Worm (Caenorhabditis elegans): ENCODE results near the gene tag-342.

Gene tag-342

ce11 chrIII:9461894-9462784, 5.8 kb upstream of the tag-342 start:
- no peak for TF ChIP-seq mab-5 (tag; optimal IDR thresholded peaks at IDR 0.05)
- no peak for TF ChIP-seq bed-3 (GFP tag; optimal IDR thresholded peaks at IDR 0.05)
- no peak for TF ChIP-seq blmp-1 (tag; optimal IDR thresholded peaks at IDR 0.05)
- no peak for TF ChIP-seq ceh-39 (tag; optimal IDR thresholded peaks at IDR 0.05)
- TF ChIP-seq mls-2 (tag; optimal IDR thresholded peaks at IDR 0.05), result no peak
- TF ChIP-seq cnd-1 (tag; optimal IDR thresholded peaks at IDR 0.05), result no peak
- TF ChIP-seq ham-2 (GFP tag; optimal IDR thresholded peaks at IDR 0.05), result no peak
- TF ChIP-seq nhr-76 (tag; optimal IDR thresholded peaks at IDR 0.05), result no peak
- no peak for TF ChIP-seq pha-4 (tag; optimal IDR thresholded peaks at IDR 0.05)
- no peak for TF ChIP-seq lin-32 (GFP tag; optimal IDR thresholded peaks at IDR 0.05)
- no peak for TF ChIP-seq ces-1 (GFP tag; optimal IDR thresholded peaks at IDR 0.05)
- no peak for TF ChIP-seq unc-120 (tag; optimal IDR thresholded peaks at IDR 0.05; ENCODE audit: poor library complexity, severe bottlenecking)
- no peak for TF ChIP-seq nhr-2 (tag; optimal IDR thresholded peaks at IDR 0.05)
- TF ChIP-seq ceh-43 (GFP tag; optimal IDR thresholded peaks at IDR 0.05), result no peak
- TF ChIP-seq ztf-11 (tag; optimal IDR thresholded peaks at IDR 0.05), result no peak
- no peak for TF ChIP-seq hlh-1 (tag; optimal IDR thresholded peaks at IDR 0.05)
- no peak for TF ChIP-seq nhr-28 (tag; optimal IDR thresholded peaks at IDR 0.05)

- TF ChIP-seq unc-120 (tag; optimal IDR thresholded peaks at IDR 0.05; ENCODE audit: poor library complexity, severe bottlenecking) (no peak), elt-1 (tag; optimal IDR thresholded peaks at IDR 0.05; ENCODE audit: borderline replicate concordance, insufficient read depth) (no peak), ces-1 (GFP tag; optimal IDR thresholded peaks at IDR 0.05) (no peak), ztf-11 (tag; optimal IDR thresholded peaks at IDR 0.05) (no peak), blmp-1 (tag; optimal IDR thresholded peaks at IDR 0.05) (no peak), sem-2 (GFP tag; optimal IDR thresholded peaks at IDR 0.05) (no peak), ceh-39 (tag; optimal IDR thresholded peaks at IDR 0.05) (no peak), nhr-76 (tag; optimal IDR thresholded peaks at IDR 0.05) (no peak), lin-13 (tag; optimal IDR thresholded peaks at IDR 0.05) (no peak), elt-3 (tag; optimal IDR thresholded peaks at IDR 0.05) (no peak), snpc-4 (tag; optimal IDR thresholded peaks at IDR 0.05) (no peak), nhr-28 (tag; optimal IDR thresholded peaks at IDR 0.05) (no peak), ceh-83 (GFP tag; optimal IDR thresholded peaks at IDR 0.05) (no peak), sptf-1 (tag; optimal IDR thresholded peaks at IDR 0.05) (no peak), mab-5 (tag; optimal IDR thresholded peaks at IDR 0.05) (no peak), cnd-1 (tag; optimal IDR thresholded peaks at IDR 0.05) (no peak), mep-1 (tag; optimal IDR thresholded peaks at IDR 0.05) (no peak), tbx-8 (GFP tag; optimal IDR thresholded peaks at IDR 0.05) (no peak), nhr-2 (tag; optimal IDR thresholded peaks at IDR 0.05) (no peak), mls-2 (tag; optimal IDR thresholded peaks at IDR 0.05) (no peak)
These were observed 5.0 kb upstream of the tag-342 start for ce11 chrIII:9462785-9463467.

ce11 chrIII:9465424-9465823, 2.5 kb upstream of the tag-342 start, which contains the start of gene B0464.9:
Gene B0464.9, plus strand, starts transcription at chrIII:9465767.
- TF ChIP-seq lsy-2 (tag; optimal IDR thresholded peaks at IDR 0.05) (peak; percentile 16), ceh-83 (GFP tag; optimal IDR thresholded peaks at IDR 0.05) (peak; percentile 42), sptf-1 (tag; optimal IDR thresholded peaks at IDR 0.05) (peak; percentile 35), ces-1 (GFP tag; optimal IDR thresholded peaks at IDR 0.05) (peak; percentile 46), mep-1 (tag; optimal IDR thresholded peaks at IDR 0.05) (peak; percentile 42), blmp-1 (tag; optimal IDR thresholded peaks at IDR 0.05) (no peak)

- TF ChIP-seq drap-1 (GFP tag; optimal IDR thresholded peaks at IDR 0.05) (no peak), nhr-237 (tag; optimal IDR thresholded peaks at IDR 0.05) (no peak), elt-1 (tag; optimal IDR thresholded peaks at IDR 0.05; ENCODE audit: borderline replicate concordance, insufficient read depth) (no peak), ztf-11 (tag; optimal IDR thresholded peaks at IDR 0.05) (no peak), M03D4.4 (tag; optimal IDR thresholded peaks at IDR 0.05) (no peak), ces-1 (GFP tag; optimal IDR thresholded peaks at IDR 0.05) (no peak), mls-2 (tag; optimal IDR thresholded peaks at IDR 0.05) (no peak)
These were observed 2.1 kb upstream of the tag-342 start, which contains the start of gene B0464.6 for ce11 chrIII:9465865-9466264. Gene B0464.6, minus strand, starts transcription at chrIII:9465965.
